Worm (Caenorhabditis elegans) whole organism, young adult: ENCODE data around the gene pigk-1.
A peak's percentile ranks its signal among the peaks of the same experiment; 100 is the strongest.

Experiments used
- B0336.3 ChIP-seq: fragments of 200-800 bp; sonication (Bioruptor generic); IDR thresholded peaks from 2 replicates; pipeline ENCODE4 v1.3.6; 2022; ENCODE audit warnings: missing genetic modification characterization, missing compliant biosample characterization
- T26A5.8 ChIP-seq: sonication (generic microtip); optimal IDR thresholded peaks from 2 replicates; lab custom pipeline; 2016; ENCODE audit warnings: missing genetic modification characterization, missing compliant biosample characterization
- akir-1 ChIP-seq: fragments of 200-800 bp; sonication (Bioruptor generic); optimal IDR thresholded peaks from 2 replicates; lab custom pipeline; 2018; ENCODE audit warnings: mild to moderate bottlenecking, missing genetic modification characterization, moderate library complexity, missing compliant biosample characterization
- ama-1 ChIP-seq, 3 experiments: fragments of 150-350 bp in 1 of 3; sonication (generic microtip) in 2 of 3; optimal IDR thresholded peaks; 2 replicates each; lab custom pipeline; 2014 to 2018; ENCODE audit warnings: missing biosample characterization in 2 of 3, missing genetic modification characterization in 2 of 3, missing genetic modification reagents in 2 of 3
- ccch-3 ChIP-seq: fragments of 200-800 bp; sonication (Bioruptor generic); optimal IDR thresholded peaks from 2 replicates; lab custom pipeline; 2018; ENCODE audit warnings: mild to moderate bottlenecking, missing genetic modification characterization, missing compliant biosample characterization
- hlh-26 ChIP-seq: fragments of 200-800 bp; sonication (Bioruptor generic); conservative IDR thresholded peaks from 2 replicates; pipeline ENCODE4 v1.3.6; 2022; ENCODE audit warnings: missing genetic modification reagents, missing genetic modification characterization, missing compliant biosample characterization
- mes-4 ChIP-seq: sonication (generic microtip); optimal IDR thresholded peaks from 2 replicates; lab custom pipeline; 2016; ENCODE audit warnings: missing genotype, missing genetic modification characterization, missing compliant biosample characterization
- sea-2 ChIP-seq: fragments of 200-800 bp; sonication (Bioruptor generic); IDR thresholded peaks from 2 replicates; pipeline ENCODE4 v1.3.6; 2022; ENCODE audit warnings: missing genetic modification characterization, missing compliant biosample characterization
- ztf-3 ChIP-seq: fragments of 200-800 bp; sonication (Bioruptor generic); optimal IDR thresholded peaks from 2 replicates; lab custom pipeline; 2018; ENCODE audit warnings: mild to moderate bottlenecking, missing genetic modification characterization, missing compliant biosample characterization

- TF ChIP-seq sea-2 (GFP tag; lab: Robert Waterston, UW) (no peak), ama-1 (optimal IDR thresholded peaks at IDR 0.05; lab: Kevin White, UChicago) (no peak), ama-1 (GFP tag; optimal IDR thresholded peaks at IDR 0.05; lab: Kevin White, UChicago) (peak in 1 of 2 experiments; percentile 30), hlh-26 (GFP tag; lab: Robert Waterston, UW) (no peak), T26A5.8 (tag; lab: Kevin White, UChicago) (peak; percentile 48), ztf-3 (GFP tag; lab: Kevin White, UChicago) (no peak), ccch-3 (GFP tag; lab: Kevin White, UChicago) (no peak), mes-4 (tag; lab: Kevin White, UChicago) (no peak), akir-1 (GFP tag; lab: Kevin White, UChicago) (no peak), B0336.3 (GFP tag; lab: Robert Waterston, UW) (peak; percentile 88)
Measured at ce11 chrIV:11109771-11110170, at the start of gene pigk-1.
